Fruit fly (Drosophila melanogaster): ENCODE data around the gene dsh.

Gene dsh

dm6 chrX:11340719-11341322 lies 14.9 kb upstream of the dsh start (continued):
- TF ChIP-seq Doc2 (GFP tag; IDR thresholded peaks at IDR 0.05) (no peak), Ptx1 (GFP tag; IDR thresholded peaks at IDR 0.05) (peak; percentile 46; the same call in 1 of the 2 replicates), Atf6 (GFP tag; IDR thresholded peaks at IDR 0.05) (no peak), CG4360 (GFP tag; IDR thresholded peaks at IDR 0.05) (no peak), zen2 (GFP tag; IDR thresholded peaks at IDR 0.05; ENCODE audit: partially characterized antibody) (no peak), CG4404 (GFP tag; IDR thresholded peaks at IDR 0.05) (no peak), CG17186 (GFP tag; optimal IDR thresholded peaks at IDR 0.05) (no peak), CG5245 (GFP tag; optimal IDR thresholded peaks at IDR 0.05) (no peak), ab (GFP tag; optimal IDR thresholded peaks at IDR 0.05) (no peak), Ets97D (GFP tag; optimal IDR thresholded peaks at IDR 0.05) (no peak), kah (GFP tag; optimal IDR thresholded peaks at IDR 0.05) (no peak), CG17359 (tag; optimal IDR thresholded peaks at IDR 0.05) (no peak), CG9876 (GFP tag; optimal IDR thresholded peaks at IDR 0.05) (no peak), fd102C (GFP tag; optimal IDR thresholded peaks at IDR 0.05) (no peak), CG3838 (GFP tag; optimal IDR thresholded peaks at IDR 0.05) (no peak), hbn (GFP tag; IDR thresholded peaks at IDR 0.05; ENCODE audit: partially characterized antibody) (no peak), CG12104 (GFP tag; optimal IDR thresholded peaks at IDR 0.05) (no peak), Ravus (GFP tag; IDR thresholded peaks at IDR 0.05) (no peak), CG15514 (GFP tag; optimal IDR thresholded peaks at IDR 0.05) (no peak), Blimp-1 (GFP tag; optimal IDR thresholded peaks at IDR 0.05) (no peak), CG11398 (GFP tag; optimal IDR thresholded peaks at IDR 0.05) (no peak), CG1603 (tag; optimal IDR thresholded peaks at IDR 0.05) (peak; percentile 19), CG9727 (GFP tag; optimal IDR thresholded peaks at IDR 0.05) (peak; percentile 4), esg (GFP tag; conservative IDR thresholded peaks at IDR 0.05) (no peak), CG1832 (GFP tag; optimal IDR thresholded peaks at IDR 0.05) (peak; percentile 55), Ets65A (GFP tag) (no peak), Nf-YB (GFP tag; optimal IDR thresholded peaks at IDR 0.05) (no peak), cato (GFP tag; optimal IDR thresholded peaks at IDR 0.05; ENCODE audit: borderline replicate concordance) (no peak), psq (GFP tag; optimal IDR thresholded peaks at IDR 0.05) (no peak), CG11456 (GFP tag; IDR thresholded peaks at IDR 0.05) (no peak), CG14860 (GFP tag; IDR thresholded peaks at IDR 0.05; ENCODE audit: partially characterized antibody) (no peak), sug (tag; optimal IDR thresholded peaks at IDR 0.05) (no peak), ind (GFP tag; optimal IDR thresholded peaks at IDR 0.05) (peak; percentile 24), wor (GFP tag; IDR thresholded peaks at IDR 0.05) (no peak), Dfd (GFP tag; optimal IDR thresholded peaks at IDR 0.05) (no peak), CG12236 (GFP tag; optimal IDR thresholded peaks at IDR 0.05) (no peak), Hr39 (optimal IDR thresholded peaks at IDR 0.05) (no peak), gce (GFP tag; IDR thresholded peaks at IDR 0.05) (no peak), CG8359 (GFP tag; optimal IDR thresholded peaks at IDR 0.05; ENCODE audit: borderline replicate concordance) (no peak), Trl (optimal IDR thresholded peaks at IDR 0.05) (no peak), Trl (GFP tag; optimal IDR thresholded peaks at IDR 0.05) (no peak), CG12942 (GFP tag; optimal IDR thresholded peaks at IDR 0.05) (no peak), CG18764 (GFP tag; optimal IDR thresholded peaks at IDR 0.05) (no peak), slbo (GFP tag; IDR thresholded peaks at IDR 0.05) (peak; percentile 29; the same call in 1 of the 2 replicates), CG3847 (GFP tag; IDR thresholded peaks at IDR 0.05) (no peak), Lhr (GFP tag; optimal IDR thresholded peaks at IDR 0.05) (no peak), CG1024 (GFP tag; IDR thresholded peaks at IDR 0.05) (0 out of 2 replicates have a peak, but pooled peaks have one; percentile 12), CG7271 (tag; optimal IDR thresholded peaks at IDR 0.05) (no peak), fd96Cb (tag; optimal IDR thresholded peaks at IDR 0.05) (peak; percentile 17), CG15479 (GFP tag; optimal IDR thresholded peaks at IDR 0.05) (no peak), CG11695 (GFP tag; IDR thresholded peaks at IDR 0.05) (no peak), p53 (GFP tag; optimal IDR thresholded peaks at IDR 0.05) (no peak)

All from whole organism, embryonic.